Worm (Caenorhabditis elegans) whole organism, midembryonic: Measurements from ENCODE around the gene ceh-89.

Experiments used
- T22C8.4 ChIP-seq: fragments of 200-800 bp; sonication (Bioruptor generic); IDR thresholded peaks from 2 replicates; pipeline ENCODE4 v1.3.6; 2022; ENCODE audit warnings: missing genetic modification characterization, missing compliant biosample characterization
- cog-1 ChIP-seq: sonication (generic microtip); optimal IDR thresholded peaks from 2 replicates; lab custom pipeline; 2016; ENCODE audit warnings: missing genetic modification characterization, missing compliant biosample characterization
- flt-1 ChIP-seq: fragments of 200-800 bp; sonication (Bioruptor generic); IDR thresholded peaks from 2 replicates; pipeline ENCODE4 v1.3.6; 2022; ENCODE audit warnings: missing genetic modification characterization, missing compliant biosample characterization
- klf-2 ChIP-seq: fragments of 200-800 bp; sonication (Bioruptor generic); conservative IDR thresholded peaks from 2 replicates; pipeline ENCODE4 v1.3.6; 2022; ENCODE audit warnings: missing genetic modification reagents, missing genetic modification characterization, missing compliant biosample characterization
- med-1 ChIP-seq: sonication (generic microtip); optimal IDR thresholded peaks from 2 replicates; lab custom pipeline; 2017; ENCODE audit warnings: missing genetic modification characterization, mild to moderate bottlenecking, missing compliant biosample characterization, antibody characterized with exemption, missing genetic modification reagents; ENCODE audit not compliant: insufficient read depth
- ref-1 ChIP-seq: fragments of 200-800 bp; sonication (Bioruptor generic); conservative IDR thresholded peaks from 2 replicates; pipeline ENCODE4 v1.3.6; 2022; ENCODE audit warnings: missing genetic modification reagents, missing genetic modification characterization, missing compliant biosample characterization
- tab-1 ChIP-seq: fragments of 200-800 bp; sonication (Bioruptor generic); IDR thresholded peaks from 2 replicates; pipeline ENCODE4 v1.3.6; 2022; ENCODE audit warnings: missing genetic modification characterization, missing compliant biosample characterization
- ztf-23 ChIP-seq: fragments of 200-800 bp; sonication (Bioruptor generic); IDR thresholded peaks from 2 replicates; pipeline ENCODE4 v1.3.6; 2022; ENCODE audit warnings: missing genetic modification reagents, missing genetic modification characterization, missing compliant biosample characterization
- ztf-29 ChIP-seq: fragments of 200-800 bp; sonication (Bioruptor generic); IDR thresholded peaks from 2 replicates; pipeline ENCODE4 v1.3.6; 2022; ENCODE audit warnings: missing genetic modification reagents, missing genetic modification characterization, missing compliant biosample characterization

ceh-89 gene

DNA sequence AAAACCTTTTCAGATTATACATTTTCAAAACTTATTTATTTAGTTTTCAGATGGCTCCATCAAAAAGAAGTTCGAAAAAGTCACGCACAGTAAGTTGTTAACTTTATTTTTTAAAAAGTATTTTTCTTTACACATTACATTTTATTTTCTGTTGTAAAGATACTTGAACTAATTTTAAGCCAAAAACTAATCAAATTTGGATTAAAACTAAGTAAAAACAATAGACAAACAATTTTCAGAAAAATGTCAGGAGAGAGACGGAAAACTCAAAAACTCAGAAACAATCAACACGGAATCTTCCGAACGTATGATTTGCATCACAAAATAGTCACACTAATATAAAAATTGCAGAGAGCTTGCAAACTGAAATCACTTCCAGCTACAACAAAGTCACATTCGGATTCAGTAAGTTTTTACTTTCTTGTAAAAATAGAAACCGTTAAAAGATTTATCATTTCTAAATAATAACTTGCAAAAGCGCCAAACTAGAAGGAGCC lies at the start of gene ceh-89:
TSS of gene ceh-89 (plus strand) at position 51 of the 497 bp plus-strand sequence.
- no peak for TF ChIP-seq flt-1
- TF ChIP-seq klf-2 (GFP tag; lab: Robert Waterston, UW): no peak
- no peak for TF ChIP-seq ref-1 (GFP tag; lab: Robert Waterston, UW)
- no peak for TF ChIP-seq ztf-23 (GFP tag; lab: Robert Waterston, UW)
- no peak for TF ChIP-seq cog-1 (tag; lab: Kevin White, UChicago)
- no peak for TF ChIP-seq tab-1
- TF ChIP-seq med-1 (GFP tag; lab: Kevin White, UChicago): no peak
- no peak for TF ChIP-seq ztf-29 (GFP tag; lab: Robert Waterston, UW)
- no peak for TF ChIP-seq T22C8.4 (GFP tag; lab: Robert Waterston, UW)

DNA sequence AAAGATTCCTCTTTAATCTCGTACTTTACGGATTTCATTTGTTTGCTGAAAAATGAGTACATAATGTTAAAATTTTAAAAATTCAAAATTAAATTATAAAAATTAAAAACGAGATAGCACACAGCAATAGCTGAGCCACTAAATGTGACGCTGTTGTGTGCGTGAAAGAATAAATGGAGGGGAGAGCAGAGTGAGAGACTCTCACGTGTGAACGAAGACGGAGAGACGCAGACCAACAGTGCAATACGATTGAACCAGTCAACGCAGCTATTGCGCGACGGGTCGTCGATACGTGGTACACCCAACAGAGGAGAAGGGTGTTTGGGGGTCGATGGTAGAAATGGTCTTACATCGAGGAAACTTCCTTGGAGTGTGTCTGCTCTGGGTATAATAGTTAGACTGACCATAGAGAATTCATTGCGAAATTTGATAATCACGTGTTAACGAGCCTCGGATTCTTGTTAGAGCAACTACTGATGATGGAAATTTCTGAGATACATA lies 43.1 kb upstream of the ceh-89 start, which contains the start of gene F16B12.4:
TSS of gene F16B12.4 (minus strand) at position 51 of the 501 bp plus-strand sequence.
- TF ChIP-seq flt-1: no peak
- no peak for TF ChIP-seq ref-1 (GFP tag; lab: Robert Waterston, UW)
- TF ChIP-seq klf-2 (GFP tag; lab: Robert Waterston, UW): no peak
- no peak for TF ChIP-seq T22C8.4 (GFP tag; lab: Robert Waterston, UW)
- no peak for TF ChIP-seq cog-1 (tag; lab: Kevin White, UChicago)
- no peak for TF ChIP-seq ztf-29 (GFP tag; lab: Robert Waterston, UW)
- TF ChIP-seq med-1 (GFP tag; lab: Kevin White, UChicago): no peak
- TF ChIP-seq ztf-23 (GFP tag; lab: Robert Waterston, UW): no peak
- TF ChIP-seq tab-1: no peak

DNA sequence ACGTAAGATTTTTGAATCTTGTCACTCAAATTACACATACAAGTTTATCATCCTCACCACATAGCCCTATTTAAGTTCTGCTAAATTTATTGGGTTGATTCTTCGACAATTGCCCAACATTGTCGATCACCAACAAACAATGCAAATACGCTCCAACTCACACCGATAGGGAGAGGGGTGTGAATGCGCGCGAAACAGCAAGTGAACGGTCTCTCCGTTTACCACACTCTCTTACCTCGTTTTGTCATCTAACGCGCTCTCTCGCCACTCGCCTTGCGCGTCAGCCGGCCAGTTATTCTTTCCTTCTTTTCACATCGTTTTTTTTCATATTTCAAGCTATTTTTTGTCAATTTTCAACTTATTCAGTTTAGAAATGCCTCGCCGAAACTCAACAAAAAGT lies 39.8 kb upstream of the ceh-89 start, which contains the start of gene F16B12.6:
TSS of gene F16B12.6 (plus strand) at position 331 of the 400 bp plus-strand sequence.
- TF ChIP-seq tab-1 (no peak), ztf-29 (GFP tag; lab: Robert Waterston, UW) (no peak), med-1 (GFP tag; lab: Kevin White, UChicago) (no peak), cog-1 (tag; lab: Kevin White, UChicago) (peak; percentile 71), klf-2 (GFP tag; lab: Robert Waterston, UW) (no peak), ztf-23 (GFP tag; lab: Robert Waterston, UW) (no peak), T22C8.4 (GFP tag; lab: Robert Waterston, UW) (no peak), ref-1 (GFP tag; lab: Robert Waterston, UW) (no peak), flt-1 (peak; percentile 35; the same call in 1 of the 2 replicates)

DNA sequence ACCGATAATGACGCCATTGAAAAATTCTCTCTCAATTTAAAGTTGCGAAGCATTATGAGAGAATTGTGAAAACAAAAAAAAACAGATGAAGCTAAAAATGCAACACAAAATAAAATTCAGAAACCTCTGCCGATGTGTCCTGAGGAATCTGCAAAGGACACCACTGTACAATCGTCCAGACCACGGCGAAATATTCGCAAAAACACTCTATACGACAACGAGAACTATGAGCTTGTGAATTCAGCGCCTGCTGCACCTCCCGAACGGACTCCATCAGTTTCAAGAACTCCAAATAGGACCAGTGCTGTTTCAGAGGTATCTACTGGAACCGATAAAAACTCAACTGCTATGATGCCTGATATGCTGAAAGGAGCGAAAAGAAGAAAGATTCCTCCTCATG lies 39.3 kb upstream of the ceh-89 start:
- TF ChIP-seq ztf-29 (GFP tag; lab: Robert Waterston, UW) (no peak), flt-1 (no peak), med-1 (GFP tag; lab: Kevin White, UChicago) (no peak), klf-2 (GFP tag; lab: Robert Waterston, UW) (no peak), ztf-23 (GFP tag; lab: Robert Waterston, UW) (no peak), tab-1 (no peak), ref-1 (GFP tag; lab: Robert Waterston, UW) (no peak), cog-1 (tag; lab: Kevin White, UChicago) (no peak), T22C8.4 (GFP tag; lab: Robert Waterston, UW) (no peak)

DNA sequence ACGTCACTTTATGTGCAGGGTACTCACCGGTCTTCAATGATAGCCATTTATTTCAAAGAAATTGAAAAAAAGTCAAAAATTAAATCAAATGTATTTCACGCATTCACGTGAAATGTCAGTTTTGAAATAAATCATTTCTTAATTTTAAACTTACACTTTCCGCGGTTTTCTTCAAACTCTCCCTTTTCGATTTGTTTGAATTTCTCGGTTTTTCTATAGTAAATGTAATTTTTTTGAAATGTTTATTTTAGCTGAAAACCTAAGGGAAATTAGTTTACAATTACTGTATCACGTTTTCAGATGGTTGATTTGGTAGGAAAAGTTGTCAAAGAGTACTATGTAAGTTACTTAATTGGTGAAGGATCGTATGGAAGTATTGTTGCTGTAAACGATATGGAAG lies 33.5 kb upstream of the ceh-89 start, which contains the start of gene F16B12.7:
TSS of gene F16B12.7 (plus strand) at position 301 of the 400 bp plus-strand sequence.
- no peak for TF ChIP-seq tab-1
- TF ChIP-seq med-1 (GFP tag; lab: Kevin White, UChicago): no peak
- no peak for TF ChIP-seq ref-1 (GFP tag; lab: Robert Waterston, UW)
- TF ChIP-seq flt-1: no peak
- no peak for TF ChIP-seq T22C8.4 (GFP tag; lab: Robert Waterston, UW)
- no peak for TF ChIP-seq cog-1 (tag; lab: Kevin White, UChicago)

DNA sequence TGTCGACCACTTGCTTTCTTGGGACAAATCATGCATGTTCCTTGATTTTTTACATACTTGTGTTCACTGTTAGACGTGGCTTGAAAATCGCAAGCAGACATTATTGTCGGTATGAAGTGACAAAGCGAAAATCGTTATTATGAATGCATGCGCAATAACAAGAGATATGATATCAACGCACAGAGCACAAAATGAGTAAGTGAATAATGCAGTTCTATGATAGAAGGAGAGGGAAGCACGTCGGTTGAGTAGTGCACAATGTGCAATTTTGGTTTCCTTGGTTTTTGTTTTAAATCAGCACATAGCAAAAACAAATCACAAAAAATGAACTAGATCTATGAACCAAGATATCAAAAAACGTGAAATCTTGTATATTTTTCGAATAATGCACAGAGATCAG lies 28.4 kb upstream of the ceh-89 start, which contains the start of gene nhr-281:
TSS of gene nhr-281 (minus strand) at position 101 of the 400 bp plus-strand sequence.
- TF ChIP-seq ztf-23 (GFP tag; lab: Robert Waterston, UW) (no peak), ref-1 (GFP tag; lab: Robert Waterston, UW) (no peak), tab-1 (no peak), ztf-29 (GFP tag; lab: Robert Waterston, UW) (no peak), flt-1 (no peak), cog-1 (tag; lab: Kevin White, UChicago) (no peak), T22C8.4 (GFP tag; lab: Robert Waterston, UW) (no peak), med-1 (GFP tag; lab: Kevin White, UChicago) (no peak), klf-2 (GFP tag; lab: Robert Waterston, UW) (no peak)

DNA sequence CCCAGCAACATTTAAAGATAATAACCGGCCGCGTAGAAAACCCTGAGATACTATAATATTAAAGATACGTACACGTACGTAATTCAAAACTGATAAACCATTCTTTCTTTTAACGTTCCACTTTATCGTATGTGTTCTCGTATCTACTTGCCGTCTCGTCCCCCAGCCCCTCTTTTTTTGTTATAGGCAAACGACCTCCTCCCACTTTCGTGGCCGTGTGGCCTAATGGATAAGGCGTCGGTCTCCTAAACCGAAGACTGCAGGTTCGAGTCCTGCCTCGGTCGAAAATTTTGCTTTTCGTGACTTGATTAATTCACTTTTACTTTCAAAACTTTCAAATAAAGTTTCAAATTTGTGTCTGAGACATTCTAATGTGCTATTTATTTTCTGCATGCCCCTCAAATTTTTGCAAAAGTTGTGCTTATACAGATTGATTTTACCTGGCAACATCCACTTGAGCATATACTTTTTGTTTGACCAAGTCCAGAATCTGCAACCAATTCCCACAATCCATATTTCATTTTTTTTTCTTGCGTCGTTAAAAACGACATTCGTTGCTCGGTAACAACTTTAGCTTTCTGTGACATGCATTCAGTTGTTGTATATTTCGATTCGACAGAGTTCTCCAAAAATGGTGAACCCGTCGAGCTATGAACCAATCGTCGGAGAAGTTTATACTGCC lies 26.1 kb upstream of the ceh-89 start, which contains the start of gene F28H6.7:
TSS of gene F28H6.7 (plus strand) at position 632 of the 682 bp plus-strand sequence.
- TF ChIP-seq cog-1 (tag; lab: Kevin White, UChicago) (peak; percentile 12), klf-2 (GFP tag; lab: Robert Waterston, UW) (peak; percentile 87), ztf-23 (GFP tag; lab: Robert Waterston, UW) (peak; percentile 96), med-1 (GFP tag; lab: Kevin White, UChicago) (peak; percentile 60), T22C8.4 (GFP tag; lab: Robert Waterston, UW) (peak; percentile 92), ref-1 (GFP tag; lab: Robert Waterston, UW) (peak; percentile 98), ztf-29 (GFP tag; lab: Robert Waterston, UW) (peak; percentile 96), flt-1 (peak; percentile 98), tab-1 (peak; percentile 98)

DNA sequence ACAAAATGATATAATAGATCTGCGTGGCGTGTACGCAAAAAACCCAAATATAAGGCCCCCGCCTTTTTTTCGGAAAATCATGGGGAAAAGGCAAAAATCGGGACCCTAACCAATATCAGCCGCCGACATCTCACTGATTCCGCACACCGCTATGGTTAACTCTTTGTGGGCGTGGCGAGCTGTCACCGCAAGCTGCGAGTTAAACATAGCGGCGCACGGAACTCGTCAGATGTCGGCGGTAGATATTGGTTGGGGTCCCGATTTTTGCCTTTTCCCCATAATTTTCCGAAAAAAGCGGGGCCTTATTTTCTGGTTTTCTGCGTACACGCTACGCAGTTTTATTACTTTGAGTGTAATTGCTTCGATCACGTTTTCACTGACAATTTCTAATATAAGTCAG lies 23.0 kb upstream of the ceh-89 start:
- TF ChIP-seq ztf-23 (GFP tag; lab: Robert Waterston, UW) (no peak), tab-1 (no peak), T22C8.4 (GFP tag; lab: Robert Waterston, UW) (no peak), ref-1 (GFP tag; lab: Robert Waterston, UW) (no peak), cog-1 (tag; lab: Kevin White, UChicago) (no peak), ztf-29 (GFP tag; lab: Robert Waterston, UW) (no peak), klf-2 (GFP tag; lab: Robert Waterston, UW) (no peak), flt-1 (no peak), med-1 (GFP tag; lab: Kevin White, UChicago) (no peak)
